Worm (Caenorhabditis elegans): Measurements from ENCODE around the gene srb-13.

- no peak for TF ChIP-seq med-1 (GFP tag; optimal IDR thresholded peaks at IDR 0.05; ENCODE audit: insufficient read depth)
- TF ChIP-seq ref-1 (GFP tag; conservative IDR thresholded peaks at IDR 0.05) = no peak
- TF ChIP-seq ztf-23 (GFP tag; IDR thresholded peaks at IDR 0.05) = no peak
- no peak for TF ChIP-seq cog-1 (tag; optimal IDR thresholded peaks at IDR 0.05)
- TF ChIP-seq klf-2 (GFP tag; conservative IDR thresholded peaks at IDR 0.05) = no peak
- TF ChIP-seq T22C8.4 (GFP tag; IDR thresholded peaks at IDR 0.05) = no peak
Measured at ce11 chrII:5172451-5172850, 15.0 kb upstream of the srb-13 start, which contains the start of gene C27D6.1.
